Worm (Caenorhabditis elegans) whole organism, young adult: ENCODE measurements around the gene srw-115.
"Not testable (repeated sequence)": the region's sequence is repeated elsewhere in the genome, so short reads cannot be mapped to it uniquely, and the experiment has no call there.

ENCODE experiments used
- B0261.1 ChIP-seq: sonication (generic microtip); optimal IDR thresholded peaks from 2 replicates; lab custom pipeline; 2016; ENCODE audit warnings: mild to moderate bottlenecking, missing genetic modification characterization, moderate library complexity, missing compliant biosample characterization
- C06A6.2 ChIP-seq: fragments of 200-800 bp; sonication (Bioruptor generic); conservative IDR thresholded peaks from 2 replicates; pipeline ENCODE4 v1.3.6; 2022; ENCODE audit warnings: missing genetic modification characterization, missing compliant biosample characterization
- F10E7.11 ChIP-seq: sonication (generic microtip); optimal IDR thresholded peaks from 2 replicates; lab custom pipeline; 2017; ENCODE audit warnings: mild to moderate bottlenecking, missing genetic modification characterization, moderate library complexity, missing compliant biosample characterization
- F57A8.1 ChIP-seq: fragments of 200-800 bp; sonication (Bioruptor generic); optimal IDR thresholded peaks from 2 replicates; lab custom pipeline; 2018; ENCODE audit warnings: mild to moderate bottlenecking, missing genetic modification characterization, moderate library complexity, missing compliant biosample characterization
- F57C9.4 ChIP-seq: sonication (generic microtip); optimal IDR thresholded peaks from 2 replicates; lab custom pipeline; 2017; ENCODE audit warnings: mild to moderate bottlenecking, missing genetic modification characterization, missing compliant biosample characterization
- Y53G8AR.9 ChIP-seq: fragments of 200-800 bp; sonication (Bioruptor generic); conservative IDR thresholded peaks from 2 replicates; pipeline ENCODE4 v1.3.6; 2022; ENCODE audit warnings: missing genetic modification reagents, missing genetic modification characterization, missing compliant biosample characterization
- aptf-3 ChIP-seq: fragments of 200-800 bp; sonication (Bioruptor generic); IDR thresholded peaks from 2 replicates; pipeline ENCODE4 v1.3.6; 2022; ENCODE audit warnings: missing genetic modification characterization, missing compliant biosample characterization
- atf-7 ChIP-seq: sonication (generic microtip); optimal IDR thresholded peaks from 2 replicates; lab custom pipeline; 2017; ENCODE audit warnings: mild to moderate bottlenecking, missing genetic modification characterization, missing compliant biosample characterization
- ceh-100 ChIP-seq: fragments of 200-800 bp; sonication (Bioruptor generic); IDR thresholded peaks from 2 replicates; pipeline ENCODE4 v1.3.6; 2022; ENCODE audit warnings: missing genetic modification reagents, missing genetic modification characterization, missing compliant biosample characterization
- ceh-27 ChIP-seq: fragments of 200-800 bp; sonication (Bioruptor generic); optimal IDR thresholded peaks from 2 replicates; lab custom pipeline; 2018; ENCODE audit warnings: mild to moderate bottlenecking, missing genetic modification characterization, moderate library complexity, missing compliant biosample characterization
- ceh-40 ChIP-seq: fragments of 200-800 bp; sonication (Bioruptor generic); IDR thresholded peaks from 2 replicates; pipeline ENCODE4 v1.3.6; 2022; ENCODE audit warnings: missing genetic modification characterization, missing compliant biosample characterization
- egl-18 ChIP-seq: fragments of 200-800 bp; sonication (Bioruptor generic); IDR thresholded peaks from 2 replicates; pipeline ENCODE4 v1.3.6; 2022; ENCODE audit warnings: missing genetic modification reagents, missing genetic modification characterization, missing compliant biosample characterization
- egl-44 ChIP-seq: fragments of 200-800 bp; sonication (Bioruptor generic); IDR thresholded peaks from 2 replicates; pipeline ENCODE4 v1.3.6; 2022; ENCODE audit warnings: missing genetic modification reagents, missing genetic modification characterization, missing compliant biosample characterization
- gei-17 ChIP-seq: fragments of 200-800 bp; sonication (Bioruptor generic); optimal IDR thresholded peaks from 2 replicates; lab custom pipeline; 2018; ENCODE audit warnings: mild to moderate bottlenecking, missing genetic modification characterization, missing compliant biosample characterization
- hlh-26 ChIP-seq: fragments of 200-800 bp; sonication (Bioruptor generic); conservative IDR thresholded peaks from 2 replicates; pipeline ENCODE4 v1.3.6; 2022; ENCODE audit warnings: missing genetic modification reagents, missing genetic modification characterization, missing compliant biosample characterization
- lag-1 ChIP-seq: fragments of 200-800 bp; sonication (Bioruptor generic); IDR thresholded peaks from 2 replicates; pipeline ENCODE4 v1.3.6; 2022; ENCODE audit warnings: missing genetic modification reagents, missing genetic modification characterization, missing compliant biosample characterization
- let-607 ChIP-seq, 2 experiments: fragments of 200-800 bp in 1 of 2; sonication (Bioruptor generic) in 1 of 2; sonication (generic microtip) in 1 of 2; optimal IDR thresholded peaks; 2 replicates each; lab custom pipeline; 2016 to 2018; ENCODE audit warnings: mild to moderate bottlenecking in 2 of 2, missing compliant biosample characterization in 2 of 2, missing genetic modification characterization in 2 of 2, moderate library complexity in 2 of 2, missing genotype in 1 of 2
- lir-1 ChIP-seq: fragments of 200-800 bp; sonication (Bioruptor generic); conservative IDR thresholded peaks from 2 replicates; pipeline ENCODE4 v1.3.6; 2022; ENCODE audit warnings: missing genetic modification reagents, missing genetic modification characterization, missing compliant biosample characterization
- nhr-120 ChIP-seq: fragments of 200-800 bp; sonication (Bioruptor generic); IDR thresholded peaks from 2 replicates; pipeline ENCODE4 v1.3.6; 2022; ENCODE audit warnings: missing genetic modification characterization, missing compliant biosample characterization
- nhr-179 ChIP-seq: sonication (generic microtip); optimal IDR thresholded peaks from 2 replicates; lab custom pipeline; 2016; ENCODE audit warnings: mild to moderate bottlenecking, missing genetic modification characterization, missing compliant biosample characterization
- nhr-80 ChIP-seq: sonication (generic microtip); optimal IDR thresholded peaks from 2 replicates; lab custom pipeline; 2016; ENCODE audit warnings: missing genetic modification characterization, missing compliant biosample characterization
- pbrm-1 ChIP-seq: fragments of 200-800 bp; sonication (Bioruptor generic); IDR thresholded peaks from 2 replicates; pipeline ENCODE4 v1.3.6; 2022; ENCODE audit warnings: missing genetic modification reagents, missing genetic modification characterization, missing compliant biosample characterization
- rec-8 ChIP-seq, 2 experiments: sonication (generic microtip); optimal IDR thresholded peaks; 2 replicates each; lab custom pipeline; 2016; ENCODE audit warnings: mild to moderate bottlenecking in 2 of 2, missing genetic modification characterization in 2 of 2, missing genetic modification reagents in 2 of 2, missing genotype in 2 of 2, missing biosample characterization in 1 of 2, missing compliant biosample characterization in 1 of 2, moderate library complexity in 1 of 2
- repo-1 ChIP-seq: sonication (generic microtip); optimal IDR thresholded peaks from 2 replicates; lab custom pipeline; 2017; ENCODE audit warnings: mild to moderate bottlenecking, missing genetic modification characterization, missing compliant biosample characterization
- rpc-1 ChIP-seq, 2 experiments: fragments of 150-350 bp in 1 of 2; sonication (generic microtip) in 1 of 2; optimal IDR thresholded peaks; 2 replicates each; lab custom pipeline; 2014 to 2018; ENCODE audit warnings: missing biosample characterization in 1 of 2, missing genetic modification characterization in 1 of 2, missing genetic modification reagents in 1 of 2, missing genotype in 1 of 2
- sea-2 ChIP-seq: fragments of 200-800 bp; sonication (Bioruptor generic); IDR thresholded peaks from 2 replicates; pipeline ENCODE4 v1.3.6; 2022; ENCODE audit warnings: missing genetic modification characterization, missing compliant biosample characterization
- snpc-1.1 ChIP-seq: sonication (generic microtip); optimal IDR thresholded peaks from 2 replicates; lab custom pipeline; 2017; ENCODE audit warnings: missing genetic modification characterization, mild to moderate bottlenecking, missing compliant biosample characterization, antibody characterized with exemption, moderate library complexity, missing genotype, missing genetic modification reagents; ENCODE audit not compliant: insufficient read depth
- snpc-4 ChIP-seq, 5 experiments: fragments of 150-350 bp in 1 of 5; sonication (generic microtip) in 4 of 5; optimal IDR thresholded peaks; 2 replicates each; lab custom pipeline; 2014 to 2018; ENCODE audit warnings: missing genetic modification characterization in 5 of 5, missing biosample characterization in 3 of 5, antibody characterized with exemption in 2 of 5, mild to moderate bottlenecking in 2 of 5, missing compliant biosample characterization in 2 of 5, missing genotype in 2 of 5, moderate library complexity in 2 of 5, missing genetic modification reagents in 1 of 5
- tbx-9 ChIP-seq: sonication (generic microtip); optimal IDR thresholded peaks from 2 replicates; lab custom pipeline; 2016; ENCODE audit warnings: borderline replicate concordance, missing genetic modification characterization, inconsistent platforms, missing compliant biosample characterization
- unc-130 ChIP-seq: sonication (generic microtip); optimal IDR thresholded peaks from 2 replicates; lab custom pipeline; 2016; ENCODE audit warnings: missing genetic modification reagents, missing genetic modification characterization, missing compliant biosample characterization
- unc-62 ChIP-seq: fragments of 150-350 bp; optimal IDR thresholded peaks from 2 replicates; lab custom pipeline; 2014; ENCODE audit warnings: missing biosample characterization, missing genetic modification reagents, missing genetic modification characterization
- zfh-2 ChIP-seq: fragments of 200-800 bp; sonication (Bioruptor generic); conservative IDR thresholded peaks from 2 replicates; pipeline ENCODE4 v1.3.6; 2022; ENCODE audit warnings: missing genetic modification reagents, missing genetic modification characterization, missing compliant biosample characterization

Gene srw-115

DNA sequence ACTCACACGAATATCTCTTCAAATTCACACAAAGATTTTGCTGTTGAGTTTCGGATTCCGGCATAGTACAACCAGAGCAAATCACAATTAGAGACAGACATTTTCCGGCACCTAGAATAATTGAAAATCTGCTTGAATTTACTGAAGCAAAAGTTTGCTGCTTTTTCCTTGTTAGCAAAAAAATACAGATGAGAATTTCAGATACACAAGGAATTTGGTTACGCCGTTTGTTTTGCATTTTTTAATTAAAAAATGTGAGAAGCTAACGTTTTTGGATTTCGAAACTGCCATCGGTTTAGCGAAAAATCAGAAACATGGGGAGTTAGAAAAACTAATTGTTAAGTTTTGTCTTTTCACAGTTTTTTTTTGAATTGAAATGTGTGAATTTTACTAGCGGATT is 13.7 kb downstream of the srw-115 start, which contains the start of gene srw-118:
srw-118 (minus strand) TSS at position 101 of the 400 bp plus-strand sequence.
- no peak for TF ChIP-seq zfh-2 (GFP tag; lab: Robert Waterston, UW)
- no peak for TF ChIP-seq ceh-27 (GFP tag; lab: Kevin White, UChicago)
- no peak for TF ChIP-seq aptf-3 (GFP tag; lab: Robert Waterston, UW)
- no peak for TF ChIP-seq unc-130 (GFP tag; lab: Kevin White, UChicago)
- TF ChIP-seq F57A8.1, result no peak
- no peak for TF ChIP-seq atf-7 (tag; lab: Kevin White, UChicago)
- TF ChIP-seq ceh-40, result no peak
- no peak for TF ChIP-seq gei-17 (GFP tag; lab: Kevin White, UChicago)
- no peak for TF ChIP-seq C06A6.2 (GFP tag; lab: Robert Waterston, UW)
- TF ChIP-seq egl-18 (GFP tag; lab: Robert Waterston, UW), result no peak
- no peak for TF ChIP-seq tbx-9 (tag; lab: Kevin White, UChicago)
- TF ChIP-seq nhr-120 (GFP tag; lab: Robert Waterston, UW), result no peak
- TF ChIP-seq let-607 (tag; optimal IDR thresholded peaks at IDR 0.05; lab: Kevin White, UChicago), result no peak
- TF ChIP-seq repo-1 (tag; lab: Kevin White, UChicago), result no peak
- no peak for TF ChIP-seq rec-8 (tag; optimal IDR thresholded peaks at IDR 0.05; lab: Kevin White, UChicago)

- TF ChIP-seq egl-44 (GFP tag; lab: Robert Waterston, UW) (no peak), nhr-80 (tag; lab: Kevin White, UChicago) (no peak), lag-1 (GFP tag; lab: Robert Waterston, UW) (no peak), F10E7.11 (tag; lab: Kevin White, UChicago) (no peak), ceh-100 (GFP tag; lab: Robert Waterston, UW) (no peak), pbrm-1 (GFP tag; lab: Robert Waterston, UW) (no peak), lir-1 (GFP tag; lab: Robert Waterston, UW) (no peak), hlh-26 (GFP tag; lab: Robert Waterston, UW) (no peak), repo-1 (tag; lab: Kevin White, UChicago) (no peak), F57C9.4 (tag; lab: Kevin White, UChicago) (no peak)
- TF ChIP-seq, all 124 proteins: peak for 0
Measured at ce11 chrV:2976287-2976686, 17.4 kb downstream of the srw-115 start, which contains the start of gene srw-124. TSS of gene srw-124 (plus strand) at chrV:2976587.

DNA sequence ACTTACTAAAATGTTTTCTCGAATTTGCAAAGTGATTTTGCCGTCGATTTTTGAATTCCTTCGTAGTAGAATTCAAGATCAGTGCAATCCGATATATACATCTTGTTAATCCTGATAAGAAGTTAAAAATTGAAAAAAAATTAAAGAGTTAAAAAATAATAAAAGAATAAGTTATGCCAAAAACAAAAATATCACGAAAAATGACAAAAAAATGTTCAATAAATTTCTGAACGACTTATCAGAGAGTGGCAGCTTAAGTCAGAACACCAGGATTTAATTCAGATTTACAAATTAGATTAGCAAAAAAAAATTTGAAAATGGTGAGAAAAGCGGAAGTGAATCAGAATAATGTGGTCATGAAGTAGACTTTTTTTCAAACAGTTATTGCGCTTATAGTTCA is 18.4 kb downstream of the srw-115 start, which contains the start of gene srw-123:
srw-123 (minus strand) TSS at position 101 of the 400 bp plus-strand sequence.
- TF ChIP-seq B0261.1 (tag; lab: Kevin White, UChicago); unc-62 (GFP tag; lab: Kevin White, UChicago); nhr-179: not testable (repeated sequence)

ce11 chrV:2971307-2971999 is 22.3 kb downstream of the srw-115 start, which contains the start of gene srw-129:
TSS of gene srw-129 (plus strand) at chrV:2971949.
- TF ChIP-seq sea-2 (GFP tag; lab: Robert Waterston, UW) (no peak), snpc-1.1 (tag; lab: Kevin White, UChicago) (peak; percentile 84), snpc-4 (GFP tag; optimal IDR thresholded peaks at IDR 0.05; lab: Kevin White, UChicago) (no peak), snpc-4 (tag; optimal IDR thresholded peaks at IDR 0.05; lab: Kevin White, UChicago) (peak in 3 of 4 experiments; percentile 51 to 95 (median 91)), Y53G8AR.9 (GFP tag; lab: Robert Waterston, UW) (no peak), rpc-1 (optimal IDR thresholded peaks at IDR 0.05; lab: Kevin White, UChicago) (no peak), rpc-1 (tag; optimal IDR thresholded peaks at IDR 0.05; lab: Kevin White, UChicago) (peak; percentile 22)
